Fruit fly (Drosophila melanogaster) whole organism, embryonic: ENCODE data around the gene Jhbp7.

Experiments used
- Ada2b ChIP-seq: fragments of 200-800 bp; sonication (Bioruptor generic); IDR thresholded peaks from 2 replicates; pipeline ENCODE4 v1.3.6; 2022; ENCODE audit warnings: missing biosample characterization, missing genetic modification characterization
- Atf6 ChIP-seq: fragments of 200-800 bp; sonication (Bioruptor generic); IDR thresholded peaks from 2 replicates; pipeline ENCODE4 v1.3.6; 2022; ENCODE audit warnings: missing biosample characterization, missing genetic modification characterization
- B-H1 ChIP-seq: fragments of 200-800 bp; sonication (Bioruptor generic); IDR thresholded peaks from 3 replicates; pipeline ENCODE4 v1.3.6; 2022; ENCODE audit warnings: missing biosample characterization, missing genetic modification characterization
- B-H2 ChIP-seq: fragments of 200-800 bp; sonication (Bioruptor generic); optimal IDR thresholded peaks from 2 replicates; lab custom pipeline; 2018; ENCODE audit warnings: missing biosample characterization, mild to moderate bottlenecking, missing genetic modification characterization
- Bteb2 ChIP-seq: fragments of 200-800 bp; sonication (Bioruptor generic); optimal IDR thresholded peaks from 2 replicates; lab custom pipeline; 2016; ENCODE audit warnings: missing biosample characterization, missing genetic modification characterization
- CG10274 ChIP-seq: fragments of 200-800 bp; sonication (Bioruptor generic); optimal IDR thresholded peaks from 3 replicates; lab custom pipeline; 2017; ENCODE audit warnings: missing biosample characterization, mild to moderate bottlenecking, missing genetic modification characterization
- CG10565 ChIP-seq: fragments of 200-800 bp; sonication (Bioruptor generic); optimal IDR thresholded peaks from 3 replicates; lab custom pipeline; 2016; ENCODE audit warnings: missing biosample characterization, mild to moderate bottlenecking, missing genetic modification characterization
- CG13287 ChIP-seq: fragments of 200-800 bp; sonication (Bioruptor generic); IDR thresholded peaks from 2 replicates; pipeline ENCODE4 v1.3.6; 2022; ENCODE audit warnings: missing biosample characterization, missing genetic modification characterization; ENCODE audit not compliant: partially characterized antibody
- CG13424 ChIP-seq: fragments of 200-800 bp; sonication (Bioruptor generic); optimal IDR thresholded peaks from 2 replicates; lab custom pipeline; 2019; ENCODE audit warnings: missing biosample characterization, mild to moderate bottlenecking, missing genetic modification characterization, moderate library complexity
- CG1529 ChIP-seq: fragments of 200-800 bp; sonication (Bioruptor generic); optimal IDR thresholded peaks from 3 replicates; lab custom pipeline; 2018; ENCODE audit warnings: missing biosample characterization, missing genetic modification characterization
- CG15479 ChIP-seq: fragments of 200-800 bp; sonication (Bioruptor generic); optimal IDR thresholded peaks from 3 replicates; lab custom pipeline; 2019; ENCODE audit warnings: missing biosample characterization, mild to moderate bottlenecking, missing genetic modification characterization, moderate library complexity
- CG1603 ChIP-seq: fragments of 200-800 bp; sonication (Bioruptor generic); optimal IDR thresholded peaks from 2 replicates; lab custom pipeline; 2019; ENCODE audit warnings: missing biosample characterization, mild to moderate bottlenecking, missing genetic modification characterization, moderate library complexity
- CG16815 ChIP-seq: fragments of 200-800 bp; sonication (Bioruptor generic); optimal IDR thresholded peaks from 3 replicates; lab custom pipeline; 2017; ENCODE audit warnings: missing biosample characterization, mild to moderate bottlenecking, missing genetic modification characterization
- CG17328 ChIP-seq: fragments of 200-800 bp; sonication (Bioruptor generic); IDR thresholded peaks from 2 replicates; pipeline ENCODE4 v1.3.6; 2022; ENCODE audit warnings: missing biosample characterization, missing genetic modification characterization
- CG33213 ChIP-seq: fragments of 200-800 bp; sonication (Bioruptor generic); optimal IDR thresholded peaks from 3 replicates; lab custom pipeline; 2016; ENCODE audit warnings: missing biosample characterization, missing genetic modification characterization
- CG33557 ChIP-seq: fragments of 200-800 bp; sonication (Bioruptor generic); optimal IDR thresholded peaks from 2 replicates; lab custom pipeline; 2019; ENCODE audit warnings: missing biosample characterization, mild to moderate bottlenecking, missing genetic modification characterization, moderate library complexity
- CG34422 ChIP-seq: fragments of 200-800 bp; sonication (Bioruptor generic); IDR thresholded peaks from 3 replicates; pipeline ENCODE4 v1.3.6; 2022; ENCODE audit warnings: missing biosample characterization, missing genetic modification characterization
- CG3847 ChIP-seq: fragments of 200-800 bp; sonication (Bioruptor generic); IDR thresholded peaks from 2 replicates; pipeline ENCODE4 v1.3.6; 2022; ENCODE audit warnings: missing biosample characterization, missing genetic modification characterization
- CG43689 ChIP-seq: fragments of 200-800 bp; sonication (Bioruptor generic); IDR thresholded peaks from 2 replicates; pipeline ENCODE4 v1.3.6; 2022; ENCODE audit warnings: missing biosample characterization, missing genetic modification characterization
- CG4707 ChIP-seq: fragments of 200-800 bp; sonication (Bioruptor generic); optimal IDR thresholded peaks from 2 replicates; lab custom pipeline; 2018; ENCODE audit warnings: missing biosample characterization, mild to moderate bottlenecking, missing genetic modification characterization, moderate library complexity
- CG6683 ChIP-seq: fragments of 200-800 bp; sonication (Bioruptor generic); optimal IDR thresholded peaks from 2 replicates; lab custom pipeline; 2017; ENCODE audit warnings: missing biosample characterization, mild to moderate bottlenecking, missing genetic modification characterization, missing genetic modification reagents
- CG7372 ChIP-seq: fragments of 200-800 bp; sonication (Bioruptor generic); IDR thresholded peaks from 2 replicates; pipeline ENCODE4 v1.3.6; 2022; ENCODE audit warnings: missing biosample characterization, missing genetic modification characterization
- CG7786 ChIP-seq: fragments of 200-800 bp; sonication (Bioruptor generic); optimal IDR thresholded peaks from 2 replicates; lab custom pipeline; 2016; ENCODE audit warnings: missing biosample characterization, missing genetic modification characterization
- CG8359 ChIP-seq: fragments of 200-800 bp; sonication (Bioruptor generic); optimal IDR thresholded peaks from 2 replicates; lab custom pipeline; 2017; ENCODE audit warnings: missing biosample characterization, mild to moderate bottlenecking, missing genetic modification characterization, borderline replicate concordance
- CG9876 ChIP-seq: fragments of 200-800 bp; sonication (Bioruptor generic); optimal IDR thresholded peaks from 2 replicates; lab custom pipeline; 2016; ENCODE audit warnings: missing biosample characterization, missing genetic modification characterization
- D ChIP-seq, 2 experiments: fragments of 200-800 bp in 1 of 2; fragments of >200 bp in 1 of 2; sonication (Bioruptor generic) in 1 of 2; optimal IDR thresholded peaks; 2 replicates in 1 of 2; 3 replicates in 1 of 2; lab custom pipeline; 2017; ENCODE audit warnings: mild to moderate bottlenecking in 1 of 2, missing biosample characterization in 1 of 2, missing genetic modification characterization in 1 of 2, missing genetic modification reagents in 1 of 2
- Dbx ChIP-seq: fragments of 200-800 bp; sonication (Bioruptor generic); IDR thresholded peaks from 3 replicates; pipeline ENCODE4 v1.3.6; 2022; ENCODE audit warnings: missing biosample characterization, missing genetic modification characterization
- Doc2 ChIP-seq: fragments of 200-800 bp; sonication (Bioruptor generic); IDR thresholded peaks from 2 replicates; pipeline ENCODE4 v1.3.6; 2022; ENCODE audit warnings: missing biosample characterization, missing genetic modification characterization
- ERR ChIP-seq: fragments of 200-800 bp; sonication (Bioruptor generic); optimal IDR thresholded peaks from 2 replicates; lab custom pipeline; 2016; ENCODE audit warnings: missing biosample characterization, missing genetic modification characterization
- Fer3 ChIP-seq: fragments of 200-800 bp; sonication (Bioruptor generic); optimal IDR thresholded peaks from 2 replicates; lab custom pipeline; 2018; ENCODE audit warnings: missing biosample characterization, mild to moderate bottlenecking, missing genetic modification characterization, moderate library complexity
- H15 ChIP-seq: fragments of 200-800 bp; sonication (Bioruptor generic); IDR thresholded peaks from 3 replicates; pipeline ENCODE4 v1.3.6; 2022; ENCODE audit warnings: missing biosample characterization, missing genetic modification characterization
- HmgZ ChIP-seq: fragments of 200-800 bp; sonication (Bioruptor generic); optimal IDR thresholded peaks from 2 replicates; lab custom pipeline; 2018; ENCODE audit warnings: missing biosample characterization, mild to moderate bottlenecking, missing genetic modification characterization
- Lhr ChIP-seq: fragments of 200-800 bp; sonication (Bioruptor generic); optimal IDR thresholded peaks from 3 replicates; lab custom pipeline; 2017; ENCODE audit warnings: mild to moderate bottlenecking, missing biosample characterization, missing genetic modification reagents, missing genetic modification characterization
- Sox100B ChIP-seq: fragments of 200-800 bp; sonication (Bioruptor generic); optimal IDR thresholded peaks from 3 replicates; lab custom pipeline; 2018; ENCODE audit warnings: missing biosample characterization, mild to moderate bottlenecking, missing genetic modification characterization
- Stat92E ChIP-seq, 3 experiments: fragments of >200 bp in 2 of 3; fragments of 200-800 bp in 1 of 3; sonication (Bioruptor generic) in 1 of 3; optimal IDR thresholded peaks; 2 replicates each; lab custom pipeline; 2017 to 2019; ENCODE audit warnings: missing biosample characterization in 3 of 3, missing genetic modification characterization in 3 of 3, mild to moderate bottlenecking in 1 of 3, moderate library complexity in 1 of 3
- ap ChIP-seq: fragments of 200-800 bp; sonication (Bioruptor generic); IDR thresholded peaks from 2 replicates; pipeline ENCODE4 v1.3.6; 2022; ENCODE audit warnings: missing biosample characterization, missing genetic modification characterization
- cwo ChIP-seq: fragments of 200-800 bp; sonication (Bioruptor generic); optimal IDR thresholded peaks from 3 replicates; lab custom pipeline; 2017; ENCODE audit warnings: missing biosample characterization, missing genetic modification characterization, mild to moderate bottlenecking, moderate library complexity, missing genetic modification reagents
- en ChIP-seq: fragments of 200-800 bp; sonication (Bioruptor generic); optimal IDR thresholded peaks from 2 replicates; lab custom pipeline; 2016; ENCODE audit warnings: missing biosample characterization, missing genetic modification characterization
- esg ChIP-seq: fragments of 200-800 bp; sonication (Bioruptor generic); conservative IDR thresholded peaks from 2 replicates; pipeline ENCODE4 v1.3.6; 2022; ENCODE audit warnings: missing biosample characterization, missing genetic modification characterization
- gsb ChIP-seq: fragments of 200-800 bp; sonication (Bioruptor generic); IDR thresholded peaks from 2 replicates; pipeline ENCODE4 v1.3.6; 2022; ENCODE audit warnings: missing biosample characterization, missing genetic modification characterization
- ken ChIP-seq: fragments of 200-800 bp; sonication (Bioruptor generic); IDR thresholded peaks from 3 replicates; pipeline ENCODE4 v1.3.6; 2022; ENCODE audit warnings: missing biosample characterization, missing genetic modification characterization
- kni ChIP-seq: fragments of 200-800 bp; sonication (Bioruptor generic); optimal IDR thresholded peaks from 3 replicates; lab custom pipeline; 2017; ENCODE audit warnings: mild to moderate bottlenecking, missing biosample characterization, missing genetic modification reagents, missing genetic modification characterization
- pnt ChIP-seq: fragments of 200-800 bp; sonication (Bioruptor generic); optimal IDR thresholded peaks from 3 replicates; lab custom pipeline; 2016; ENCODE audit warnings: missing biosample characterization, missing genetic modification characterization
- sd ChIP-seq: fragments of 200-800 bp; sonication (Bioruptor generic); optimal IDR thresholded peaks from 3 replicates; lab custom pipeline; 2018; ENCODE audit warnings: missing biosample characterization, mild to moderate bottlenecking, missing genetic modification characterization, moderate library complexity
- sens ChIP-seq: fragments of 200-800 bp; sonication (Bioruptor generic); peaks from one replicate; lab custom pipeline; 2016; ENCODE audit warnings: missing biosample characterization, missing genetic modification characterization
- sima ChIP-seq: fragments of 200-800 bp; sonication (Bioruptor generic); optimal IDR thresholded peaks from 2 replicates; lab custom pipeline; 2016; ENCODE audit warnings: missing biosample characterization, missing genetic modification characterization
- stwl ChIP-seq: fragments of 200-800 bp; sonication (Bioruptor generic); optimal IDR thresholded peaks from 3 replicates; lab custom pipeline; 2018; ENCODE audit warnings: missing biosample characterization, mild to moderate bottlenecking, missing genetic modification characterization, moderate library complexity
- tx ChIP-seq: fragments of 200-800 bp; sonication (Bioruptor generic); optimal IDR thresholded peaks from 2 replicates; lab custom pipeline; 2016; ENCODE audit warnings: missing biosample characterization, missing genetic modification characterization
- usp ChIP-seq: fragments of >200 bp; optimal IDR thresholded peaks from 2 replicates; lab custom pipeline; 2017; ENCODE audit warnings: missing biosample characterization, missing genetic modification characterization
- vvl ChIP-seq: fragments of 200-800 bp; sonication (Bioruptor generic); IDR thresholded peaks from 2 replicates; pipeline ENCODE4 v1.3.6; 2022; ENCODE audit warnings: missing biosample characterization, missing genetic modification characterization
- wek ChIP-seq: fragments of 200-800 bp; sonication (Bioruptor generic); optimal IDR thresholded peaks from 3 replicates; lab custom pipeline; 2018; ENCODE audit warnings: missing biosample characterization, mild to moderate bottlenecking, missing genetic modification characterization, moderate library complexity

Gene Jhbp7

dm6 chr3R:25215123-25215522 is 22.3 kb upstream of the Jhbp7 start, which contains the start of gene Saysd1 (continued):
- no peak for TF ChIP-seq esg
- no peak for TF ChIP-seq Lhr (GFP tag; lab: Kevin White, UChicago)
- no peak for TF ChIP-seq en (GFP tag; lab: Kevin White, UChicago)
- no peak for TF ChIP-seq CG4707 (GFP tag; lab: Kevin White, UChicago)
- TF ChIP-seq CG17328 (GFP tag; lab: Robert Waterston, UW) = no peak
- no peak for TF ChIP-seq sima (GFP tag; lab: Kevin White, UChicago)
- no peak for TF ChIP-seq CG1529 (GFP tag; lab: Kevin White, UChicago)
- no peak for TF ChIP-seq cwo (GFP tag; lab: Kevin White, UChicago)
- TF ChIP-seq Bteb2 (GFP tag; lab: Kevin White, UChicago) = no peak
- peak; percentile 31 for TF ChIP-seq HmgZ (tag; lab: Kevin White, UChicago)
- peak; percentile 16 for TF ChIP-seq Sox100B (GFP tag; lab: Kevin White, UChicago)
- no peak for TF ChIP-seq CG7786 (GFP tag; lab: Kevin White, UChicago)
- peak; percentile 88 for TF ChIP-seq sens (GFP tag; lab: Kevin White, UChicago)
- peak; percentile 62 for TF ChIP-seq wek (GFP tag; lab: Kevin White, UChicago)
- TF ChIP-seq sd (tag; lab: Kevin White, UChicago) = no peak
- no peak for TF ChIP-seq CG10274
- no peak for TF ChIP-seq D (optimal IDR thresholded peaks at IDR 0.05; lab: Kevin White, UChicago)
- TF ChIP-seq D (GFP tag; optimal IDR thresholded peaks at IDR 0.05; lab: Kevin White, UChicago) = no peak
- TF ChIP-seq CG9876 (GFP tag; lab: Kevin White, UChicago) = no peak
- TF ChIP-seq usp (GFP tag; lab: Kevin White, UChicago) = no peak
- TF ChIP-seq pnt = no peak
- TF ChIP-seq Fer3 (tag; lab: Kevin White, UChicago) = peak; percentile 31
- no peak for TF ChIP-seq CG10565 (GFP tag; lab: Kevin White, UChicago)
- TF ChIP-seq Atf6 = no peak
- peak; percentile 37 for TF ChIP-seq CG1603 (tag; lab: Kevin White, UChicago)
- no peak for TF ChIP-seq ERR (GFP tag; lab: Kevin White, UChicago)
- no peak for TF ChIP-seq kni (GFP tag; lab: Kevin White, UChicago)
- no peak for TF ChIP-seq B-H2 (GFP tag; lab: Kevin White, UChicago)
- TF ChIP-seq B-H1 = no peak
- TF ChIP-seq tx = no peak
- TF ChIP-seq vvl (GFP tag; lab: Robert Waterston, UW) = peak; percentile 60
- TF ChIP-seq CG15479 = no peak
- no peak for TF ChIP-seq Stat92E (GFP tag; optimal IDR thresholded peaks at IDR 0.05; lab: Kevin White, UChicago)
- TF ChIP-seq H15 = no peak
- peak; percentile 48; the same call in 1 of the 2 replicates for TF ChIP-seq Ada2b
- TF ChIP-seq CG6683 (GFP tag; lab: Kevin White, UChicago) = no peak
- TF ChIP-seq ken (GFP tag; lab: Robert Waterston, UW) = no peak
- peak; percentile 91 for TF ChIP-seq CG13287
- TF ChIP-seq Doc2 (GFP tag; lab: Robert Waterston, UW) = no peak
- no peak for TF ChIP-seq CG16815 (GFP tag; lab: Kevin White, UChicago)
- TF ChIP-seq stwl (tag; lab: Kevin White, UChicago) = peak; percentile 83
- no peak; the same call in 2 of the 3 replicates for TF ChIP-seq CG34422
- TF ChIP-seq CG3847 = no peak
- TF ChIP-seq CG7372 = no peak
- TF ChIP-seq CG13424 (tag; lab: Kevin White, UChicago) = no peak
- no peak for TF ChIP-seq CG33213 (GFP tag; lab: Kevin White, UChicago)
- no peak for TF ChIP-seq CG43689 (GFP tag; lab: Robert Waterston, UW)
- no peak for TF ChIP-seq ap (GFP tag; lab: Robert Waterston, UW)
- TF ChIP-seq Dbx = peak; percentile 45; the same call in 1 of the 3 replicates
- no peak for TF ChIP-seq gsb (GFP tag; lab: Robert Waterston, UW)
- TF ChIP-seq CG33557 (GFP tag; lab: Kevin White, UChicago) = peak; percentile 11
- TF ChIP-seq CG8359 (GFP tag; lab: Kevin White, UChicago) = no peak
